2 worm cellular contexts compared by ENCODE assay signal in genomic region chrX:4021967-4022366, ce11.
TF ChIP-seq lines count a peak whose summit lies in the region.

Gene acr-10 (plus strand): TSS chrX:4022267.

TF ChIP-seq in whole organism, L2 larva, 48 proteins besides CTCF, POLR2A, EP300 and RAD21:
- TF ChIP-seq mdl-1 (tag; optimal IDR thresholded peaks at IDR 0.05; lab: Kevin White, UChicago), result no peak
- TF ChIP-seq nhr-129 (tag; optimal IDR thresholded peaks at IDR 0.05; lab: Kevin White, UChicago), result peak; percentile 17
- no peak for TF ChIP-seq blmp-1 (tag; optimal IDR thresholded peaks at IDR 0.05; lab: Kevin White, UChicago; ENCODE audit: insufficient read depth)

TF ChIP-seq in whole organism, L4 larva, 104 proteins besides CTCF, POLR2A, EP300 and RAD21:
- TF ChIP-seq nhr-111 (GFP tag; optimal IDR thresholded peaks at IDR 0.05; lab: Kevin White, UChicago), result no peak
- TF ChIP-seq ces-1 (GFP tag; optimal IDR thresholded peaks at IDR 0.05; lab: Kevin White, UChicago), result no peak
- TF ChIP-seq zfp-3 (GFP tag; conservative IDR thresholded peaks at IDR 0.05; lab: Robert Waterston, UW), result no peak
- no peak for TF ChIP-seq ceh-44 (GFP tag; IDR thresholded peaks at IDR 0.05; lab: Robert Waterston, UW)
- no peak for TF ChIP-seq nhr-42 (GFP tag; IDR thresholded peaks at IDR 0.05; lab: Robert Waterston, UW)
- TF ChIP-seq egl-43 (GFP tag; IDR thresholded peaks at IDR 0.05; lab: Robert Waterston, UW), result no peak
- TF ChIP-seq nhr-102 (tag; optimal IDR thresholded peaks at IDR 0.05; lab: Kevin White, UChicago), result peak; percentile 16
- peak; percentile 74 for TF ChIP-seq aha-1 (tag; lab: Kevin White, UChicago)
- no peak for TF ChIP-seq T26A8.4 (GFP tag; IDR thresholded peaks at IDR 0.05; lab: Robert Waterston, UW)
- no peak for TF ChIP-seq jun-1 (tag; optimal IDR thresholded peaks at IDR 0.05; lab: Kevin White, UChicago)
- no peak for TF ChIP-seq ztf-11 (tag; optimal IDR thresholded peaks at IDR 0.05; lab: Kevin White, UChicago)
- no peak for TF ChIP-seq dmd-9 (GFP tag; IDR thresholded peaks at IDR 0.05; lab: Robert Waterston, UW)
- no peak for TF ChIP-seq lin-13 (GFP tag; optimal IDR thresholded peaks at IDR 0.05; lab: Kevin White, UChicago)
- TF ChIP-seq zag-1 (tag; optimal IDR thresholded peaks at IDR 0.05; lab: Kevin White, UChicago), result no peak
- no peak for TF ChIP-seq spr-1 (tag; optimal IDR thresholded peaks at IDR 0.05; lab: Kevin White, UChicago)
